Fruit fly (Drosophila melanogaster): ENCODE results near the gene nompC.

nompC gene

DNA sequence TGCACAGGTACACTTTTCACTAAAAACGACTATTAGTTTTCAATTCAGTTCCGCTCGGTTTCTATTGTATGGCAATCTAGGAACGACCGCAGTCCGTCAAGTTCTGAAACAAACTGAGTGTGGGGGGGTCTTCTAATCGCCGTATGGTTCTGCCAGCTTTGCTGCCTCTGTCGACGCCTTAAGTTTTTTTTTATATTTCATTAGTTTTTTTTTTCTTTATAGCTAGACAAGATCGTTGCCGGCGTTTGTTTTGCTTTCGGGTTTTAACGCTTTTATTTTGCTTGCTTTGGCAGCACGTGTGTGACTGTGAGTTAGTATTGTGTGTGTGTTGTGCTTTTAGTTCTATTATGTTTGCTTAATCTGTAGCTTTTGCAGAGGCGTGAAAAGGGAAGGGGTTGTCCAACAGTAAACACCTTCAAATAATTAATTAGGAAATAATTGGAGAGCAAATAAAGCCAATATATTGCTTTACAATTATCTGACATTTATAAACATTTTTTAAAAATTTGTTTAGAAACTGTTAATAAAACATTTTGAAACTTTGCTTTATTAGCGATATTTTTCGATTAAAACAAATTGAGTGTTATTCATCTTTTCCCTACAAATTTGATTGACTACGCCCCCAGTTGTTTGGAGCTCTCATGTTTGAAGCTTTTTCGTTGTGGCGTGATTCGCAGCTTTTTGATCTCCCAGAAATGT, 3.7 kb upstream of the nompC start, which contains the start of gene Acsf2:
TSS of gene Acsf2 (minus strand) at position 116 of the 699 bp plus-strand sequence.
- TF ChIP-seq CTCF (optimal IDR thresholded peaks at IDR 0.05) (no peak), CG8478 (optimal IDR thresholded peaks at IDR 0.05) (no peak)

DNA sequence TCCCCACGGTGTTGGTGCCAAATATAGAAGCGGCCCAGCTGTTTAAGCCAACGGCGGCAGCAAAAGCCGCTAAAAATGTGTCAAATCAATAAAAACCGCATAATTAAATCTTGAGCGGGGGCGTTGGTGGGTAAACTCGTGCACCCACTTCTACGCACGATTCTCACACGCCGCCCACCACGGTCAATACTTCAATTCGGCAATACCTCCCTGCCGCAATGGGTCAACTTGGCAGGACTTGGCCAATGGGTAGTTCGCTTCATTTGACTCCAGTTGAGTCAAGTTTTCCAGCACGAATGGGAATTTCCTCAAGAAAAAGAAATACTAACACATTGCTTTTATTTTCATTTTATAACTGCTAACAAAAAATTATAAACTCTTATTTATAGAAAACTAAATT, 2.6 kb downstream of the nompC start:
- TF ChIP-seq CTCF (optimal IDR thresholded peaks at IDR 0.05) (no peak), CG8478 (optimal IDR thresholded peaks at IDR 0.05) (no peak)

DNA sequence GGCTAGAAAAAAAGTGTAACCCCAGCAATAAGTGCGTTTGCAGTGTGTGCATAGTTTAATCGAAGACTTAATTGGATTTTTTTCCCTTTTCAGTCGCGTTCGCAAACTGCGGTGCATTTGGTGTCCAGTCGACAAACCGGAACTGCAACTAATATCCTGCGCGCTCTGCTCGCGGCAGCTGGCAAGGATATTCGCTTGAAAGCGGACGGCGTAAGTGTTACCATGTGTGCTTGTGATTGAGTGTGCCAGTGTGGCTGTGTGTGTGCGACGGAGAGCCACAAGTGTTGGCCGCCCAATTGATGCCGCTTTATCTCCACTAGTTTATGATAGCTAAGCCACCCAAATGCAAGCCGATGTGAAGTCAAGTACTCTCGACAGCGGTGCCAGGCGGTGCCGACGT, 7.5 kb downstream of the nompC start:
- TF ChIP-seq CTCF (optimal IDR thresholded peaks at IDR 0.05) (no peak), CG8478 (optimal IDR thresholded peaks at IDR 0.05) (no peak)

DNA sequence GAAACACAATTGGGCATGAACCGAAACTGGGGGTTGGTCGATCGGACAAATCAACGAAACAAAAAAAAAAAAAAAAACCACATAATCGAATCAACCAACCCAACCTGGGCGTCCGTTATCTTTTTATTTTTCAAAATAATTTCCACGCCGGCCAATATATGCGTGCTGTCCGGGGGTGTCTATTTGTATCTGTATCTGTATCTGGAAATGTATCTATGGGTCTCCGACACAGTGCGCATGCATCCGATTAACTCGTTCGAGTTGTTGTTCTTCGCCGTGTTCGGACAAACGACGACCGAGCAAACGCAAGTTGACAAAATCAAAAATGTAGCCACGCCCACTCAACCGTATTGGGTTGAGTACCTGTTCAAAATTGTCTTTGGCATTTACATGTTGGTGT, 16.4 kb downstream of the nompC start:
- TF ChIP-seq CTCF (optimal IDR thresholded peaks at IDR 0.05), result no peak
- no peak for TF ChIP-seq CG8478 (optimal IDR thresholded peaks at IDR 0.05)

DNA sequence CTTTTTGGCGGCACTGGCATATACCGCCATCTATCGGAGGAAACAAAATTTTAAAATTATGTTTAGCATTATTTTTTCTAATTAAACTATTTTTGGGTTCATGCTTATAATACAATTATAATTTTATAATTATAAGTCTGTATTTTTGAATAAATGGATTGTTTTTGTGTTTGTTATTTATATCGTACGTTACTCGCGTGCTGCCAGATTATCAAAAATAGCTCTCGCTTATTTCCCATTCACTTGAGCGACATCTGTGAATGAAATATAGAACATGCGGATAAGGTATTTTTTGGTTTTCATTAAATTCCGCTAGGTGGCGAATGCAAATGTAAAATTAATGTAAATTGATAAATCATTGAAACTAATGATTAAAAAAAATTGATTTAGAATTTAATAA, 19.8 kb downstream of the nompC start:
- TF ChIP-seq CTCF (optimal IDR thresholded peaks at IDR 0.05) (peak; percentile 61 to 88), CG8478 (optimal IDR thresholded peaks at IDR 0.05) (no peak)

DNA sequence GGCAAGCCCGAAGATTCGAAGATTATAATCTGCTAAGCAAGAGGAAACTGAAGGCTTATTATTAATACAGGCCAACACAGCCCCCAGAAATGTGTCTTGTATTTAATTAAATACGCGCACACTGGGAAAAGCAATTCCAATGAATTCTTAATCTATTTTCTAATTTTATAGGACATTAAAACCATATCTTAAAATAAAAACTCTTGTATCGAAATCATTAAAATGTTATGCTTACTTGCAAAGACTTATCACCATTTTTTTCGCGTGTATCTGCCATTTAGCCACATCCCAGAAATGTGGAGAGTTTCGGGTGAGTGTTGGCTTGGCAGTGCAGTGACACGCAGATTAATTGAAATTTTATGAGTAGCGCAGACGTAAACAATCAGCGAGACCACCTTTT, 22.0 kb downstream of the nompC start:
- no peak for TF ChIP-seq CTCF (optimal IDR thresholded peaks at IDR 0.05)
- no peak for TF ChIP-seq CG8478 (optimal IDR thresholded peaks at IDR 0.05)

DNA sequence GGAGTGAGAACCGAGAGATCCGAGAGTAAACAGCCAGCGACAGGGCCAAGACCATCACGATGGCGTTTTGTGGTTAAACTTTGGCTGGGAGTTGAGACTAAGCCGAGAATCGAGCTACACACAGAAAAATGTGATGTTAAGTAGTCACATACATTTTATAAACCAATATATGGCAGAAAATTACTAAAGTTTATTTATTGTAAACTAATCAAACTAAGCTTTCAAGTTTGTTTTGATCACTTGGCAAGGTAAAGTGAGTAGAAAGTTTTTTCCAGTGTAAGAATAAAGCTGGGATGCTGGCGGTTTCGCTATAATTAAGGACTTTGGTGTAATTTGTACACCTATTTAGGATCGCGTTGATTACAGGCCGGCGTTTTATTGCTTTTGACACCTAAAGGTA, 26.6 kb downstream of the nompC start:
- TF ChIP-seq CG8478 (optimal IDR thresholded peaks at IDR 0.05) (no peak), CTCF (optimal IDR thresholded peaks at IDR 0.05) (no peak)

DNA sequence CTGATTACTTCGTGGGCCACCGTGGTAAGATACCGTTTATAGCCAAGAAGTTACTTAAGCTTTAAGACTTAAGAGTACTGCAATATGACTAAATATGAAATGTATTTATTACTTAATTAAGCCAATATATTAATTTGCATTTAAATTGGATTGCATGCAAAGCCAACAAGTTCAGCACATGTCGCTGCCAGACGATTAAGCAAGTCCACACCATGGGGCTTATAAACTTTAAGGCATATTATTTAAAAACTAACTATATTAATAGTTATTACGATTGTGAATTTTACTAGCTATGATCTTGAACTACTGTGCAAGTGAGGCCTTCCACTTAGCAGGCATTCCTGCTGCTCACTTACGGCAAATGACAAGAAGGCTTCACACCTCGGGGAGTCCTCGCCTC, 28.2 kb downstream of the nompC start:
- TF ChIP-seq CTCF (optimal IDR thresholded peaks at IDR 0.05) (no peak), CG8478 (optimal IDR thresholded peaks at IDR 0.05) (no peak)

DNA sequence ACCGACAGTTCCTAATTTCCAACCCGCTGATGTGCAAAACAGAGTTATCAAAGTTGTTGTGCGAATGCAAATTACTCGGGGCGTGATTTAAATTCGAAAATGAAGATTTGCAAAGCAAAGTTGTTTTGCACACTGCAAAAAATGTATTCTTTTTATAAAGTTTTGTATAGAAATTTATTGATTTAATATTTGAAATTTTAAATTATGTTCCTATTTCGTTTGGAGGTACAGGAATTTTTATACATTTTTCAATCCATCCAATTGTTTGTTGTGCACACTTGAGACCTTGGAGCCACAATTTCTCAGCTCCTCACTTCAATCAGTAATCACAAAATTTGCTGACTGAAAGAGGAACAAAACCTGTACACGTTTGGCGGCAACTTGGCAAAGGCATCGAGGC, 29.0 kb downstream of the nompC start:
- TF ChIP-seq CG8478 (optimal IDR thresholded peaks at IDR 0.05) (no peak), CTCF (optimal IDR thresholded peaks at IDR 0.05) (no peak)

DNA sequence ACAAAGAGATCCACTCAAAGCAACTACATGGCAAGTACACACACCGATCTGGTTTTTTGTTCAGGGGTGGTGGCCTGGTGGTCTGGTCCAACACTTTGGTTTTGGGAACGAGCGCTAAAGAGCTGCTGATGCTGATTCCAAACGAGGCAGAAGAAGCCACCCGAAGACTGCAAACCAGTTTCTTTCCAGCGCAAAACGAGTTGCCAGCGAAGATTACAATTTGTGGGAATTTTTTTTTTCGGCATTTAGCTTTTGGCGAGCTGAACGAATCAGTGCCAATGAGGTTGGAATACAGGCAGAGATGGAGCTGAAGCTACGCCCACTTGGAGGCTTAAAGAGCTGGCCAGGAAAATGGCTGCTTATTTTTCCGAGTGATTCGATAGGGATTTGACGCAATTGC, 30.4 kb downstream of the nompC start:
- TF ChIP-seq CG8478 (optimal IDR thresholded peaks at IDR 0.05), result no peak
- no peak for TF ChIP-seq CTCF (optimal IDR thresholded peaks at IDR 0.05)

DNA sequence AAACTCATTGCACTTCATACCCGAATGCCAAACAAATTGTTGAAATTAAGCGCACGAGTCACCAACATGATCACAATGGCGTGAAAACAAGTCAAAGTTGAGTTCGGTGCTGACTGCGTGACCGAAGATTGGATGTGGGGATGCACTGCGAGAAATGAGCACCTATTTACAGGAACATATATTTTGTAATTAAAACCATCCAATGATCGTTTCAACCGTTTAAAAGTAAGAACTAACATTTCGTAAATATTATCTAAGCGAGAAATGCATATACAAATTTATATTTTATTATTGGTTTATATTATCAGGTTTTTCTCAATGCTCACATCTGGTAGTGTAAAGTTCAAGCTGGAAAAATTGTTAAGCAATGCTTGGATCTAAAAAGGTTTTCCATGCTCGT, 32.8 kb downstream of the nompC start:
- TF ChIP-seq CTCF (optimal IDR thresholded peaks at IDR 0.05), result no peak
- TF ChIP-seq CG8478 (optimal IDR thresholded peaks at IDR 0.05), result no peak

DNA sequence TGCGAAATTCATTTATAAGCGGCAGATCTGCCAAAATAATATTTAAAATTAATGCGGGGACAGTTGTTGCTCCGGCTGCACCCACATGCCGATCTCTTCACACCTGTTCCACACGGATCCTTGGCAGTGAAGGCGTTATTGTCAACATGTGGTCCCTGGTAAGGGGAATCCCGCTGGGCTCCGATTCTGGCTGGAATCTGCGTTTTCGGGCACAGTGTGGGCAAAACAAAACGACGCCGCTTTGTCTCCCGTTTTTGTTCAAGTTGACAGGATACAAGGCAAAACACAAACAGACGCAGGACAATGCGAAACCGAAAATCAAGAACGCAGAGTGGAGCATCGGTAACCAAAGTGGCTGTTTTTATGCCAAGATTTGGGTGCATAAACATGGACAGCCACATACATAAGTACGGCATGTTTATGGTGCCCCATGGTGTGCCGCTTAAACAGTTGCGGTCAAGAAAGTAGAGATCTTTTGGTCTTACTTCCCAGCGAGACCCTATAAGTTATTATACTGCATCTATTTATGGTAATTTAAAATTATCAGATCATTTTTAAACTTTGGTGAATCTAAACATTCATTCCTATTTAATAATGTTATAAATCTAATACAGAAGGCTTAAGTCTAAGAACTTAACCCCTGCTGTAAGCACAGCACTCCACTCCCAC, 35.4 kb downstream of the nompC start:
- TF ChIP-seq CTCF (optimal IDR thresholded peaks at IDR 0.05) (no peak), CG8478 (optimal IDR thresholded peaks at IDR 0.05) (no peak)

DNA sequence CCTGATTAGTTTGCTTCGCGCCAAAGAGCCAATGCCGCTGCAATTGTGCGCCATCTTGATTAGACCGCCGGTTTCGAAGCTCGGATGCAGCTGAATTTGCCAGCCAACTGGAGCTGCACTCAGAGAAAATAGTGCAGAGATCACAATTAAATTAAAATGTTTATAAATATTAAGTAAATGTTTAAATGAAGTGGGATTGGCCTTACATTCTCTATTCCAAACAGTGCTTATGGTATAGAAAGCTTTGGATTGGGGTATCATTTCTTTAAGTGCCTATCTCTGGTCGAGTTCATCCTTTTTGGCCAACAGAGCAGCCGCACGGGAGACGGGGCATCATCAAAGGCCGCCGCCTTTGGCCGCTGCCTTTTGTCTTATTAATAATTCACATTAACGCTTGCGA, 40.3 kb downstream of the nompC start:
- TF ChIP-seq CG8478 (optimal IDR thresholded peaks at IDR 0.05), result no peak
- TF ChIP-seq CTCF (optimal IDR thresholded peaks at IDR 0.05), result no peak

DNA sequence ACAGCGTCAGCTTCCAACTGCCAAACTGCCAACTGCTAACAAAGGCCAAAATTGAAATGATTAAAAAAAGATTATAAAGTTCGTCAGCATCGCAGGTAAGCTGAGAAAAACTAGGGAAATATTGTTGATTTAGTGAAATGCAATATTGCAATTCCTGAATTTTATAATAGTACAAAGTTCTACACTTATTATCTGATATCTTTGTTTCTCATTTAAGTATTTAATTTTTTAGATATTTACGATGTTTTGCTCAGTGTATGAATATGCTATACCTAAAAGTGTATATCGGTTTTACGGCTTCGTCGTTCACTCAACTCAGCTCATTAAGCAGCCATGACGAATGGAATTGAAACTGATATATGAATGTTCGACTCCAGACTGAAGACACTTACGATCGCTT, 47.3 kb downstream of the nompC start:
- TF ChIP-seq CTCF (optimal IDR thresholded peaks at IDR 0.05), result no peak
- no peak for TF ChIP-seq CG8478 (optimal IDR thresholded peaks at IDR 0.05)

DNA sequence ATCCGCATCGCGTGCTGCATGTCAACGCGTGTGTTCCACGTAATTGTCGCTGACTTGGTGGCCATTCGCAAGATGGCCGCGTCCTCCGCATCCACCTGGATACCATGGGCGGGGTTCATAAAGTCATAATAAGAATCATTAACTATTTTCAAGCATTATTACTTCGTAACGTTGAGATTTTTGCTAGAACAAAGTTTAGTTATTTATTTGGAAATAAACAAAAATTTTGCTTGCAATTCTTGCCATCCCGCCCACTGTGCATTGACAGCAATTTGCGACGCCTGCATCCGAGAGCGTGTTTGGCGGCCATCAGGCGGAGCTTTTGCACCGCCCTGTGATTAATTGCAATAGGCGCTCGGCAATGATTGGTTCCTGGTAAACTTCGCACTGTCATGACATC, 52.4 kb downstream of the nompC start:
- TF ChIP-seq CTCF (optimal IDR thresholded peaks at IDR 0.05), result no peak
- no peak for TF ChIP-seq CG8478 (optimal IDR thresholded peaks at IDR 0.05)

DNA sequence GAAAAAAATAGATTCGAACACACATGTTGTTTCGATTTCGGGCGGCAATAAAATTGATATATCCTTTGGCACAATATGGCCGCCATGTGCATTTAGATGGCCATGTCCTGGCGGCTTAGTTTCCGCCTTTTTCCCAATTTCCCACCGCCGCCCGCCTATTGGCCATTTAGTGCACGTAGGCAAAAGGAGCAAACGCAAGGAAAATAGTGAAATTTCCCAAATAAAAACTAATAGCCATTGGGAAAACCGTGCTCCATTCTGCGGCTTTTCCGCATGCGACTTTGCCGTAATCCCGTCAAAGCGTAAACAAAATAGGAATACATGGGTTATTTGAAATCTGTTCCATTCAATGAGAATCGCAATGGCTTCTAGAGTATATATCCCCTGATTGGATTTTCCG, 55.0 kb downstream of the nompC start:
- TF ChIP-seq CTCF (optimal IDR thresholded peaks at IDR 0.05) (no peak), CG8478 (optimal IDR thresholded peaks at IDR 0.05) (no peak)

All from S2 (cell line).